Worm (Caenorhabditis elegans) whole organism, L4/young adult: Measurements from ENCODE around the gene F33G12.7.

Source experiments
- W03F9.2 ChIP-seq: fragments of 150-350 bp; optimal IDR thresholded peaks from 2 replicates; lab custom pipeline; 2014; ENCODE audit warnings: missing biosample characterization, missing genetic modification characterization
- him-1 ChIP-seq: sonication (generic microtip); optimal IDR thresholded peaks from 2 replicates; lab custom pipeline; 2016; ENCODE audit warnings: missing genotype, missing genetic modification reagents, missing genetic modification characterization, missing compliant biosample characterization

- no peak for TF ChIP-seq W03F9.2 (tag; lab: Kevin White, UChicago)
- TF ChIP-seq him-1 (tag; lab: Kevin White, UChicago): no peak
Observed at ce11 chrII:5047279-5047678, 6.8 kb upstream of the F33G12.7 start.
